Worm (Caenorhabditis elegans) whole organism, mixed stage, embryonic: ENCODE data around the gene F58G1.7.
A peak's percentile ranks its signal among the peaks of the same experiment; 100 is the strongest.

Experiments used
- M03D4.4 ChIP-seq: sonication (generic microtip); optimal IDR thresholded peaks from 2 replicates; lab custom pipeline; 2017; ENCODE audit warnings: mild to moderate bottlenecking, missing genetic modification characterization, missing compliant biosample characterization
- bed-3 ChIP-seq: fragments of 200-800 bp; sonication (Bioruptor generic); optimal IDR thresholded peaks from 3 replicates; lab custom pipeline; 2018; ENCODE audit warnings: mild to moderate bottlenecking, missing genetic modification characterization, moderate library complexity, missing compliant biosample characterization
- ceh-39 ChIP-seq: fragments of 150-350 bp; optimal IDR thresholded peaks from 2 replicates; lab custom pipeline; 2014; ENCODE audit warnings: missing biosample characterization, missing genetic modification characterization
- ceh-43 ChIP-seq: fragments of 200-800 bp; sonication (Bioruptor generic); optimal IDR thresholded peaks from 2 replicates; lab custom pipeline; 2018; ENCODE audit warnings: mild to moderate bottlenecking, missing genetic modification characterization, moderate library complexity, missing compliant biosample characterization
- ceh-83 ChIP-seq: fragments of 200-800 bp; sonication (Bioruptor generic); optimal IDR thresholded peaks from 2 replicates; lab custom pipeline; 2018; ENCODE audit warnings: mild to moderate bottlenecking, missing genetic modification characterization, missing compliant biosample characterization
- ces-1 ChIP-seq: fragments of 150-350 bp; optimal IDR thresholded peaks from 2 replicates; lab custom pipeline; 2014; ENCODE audit warnings: missing biosample characterization, missing genetic modification reagents, missing genetic modification characterization
- drap-1 ChIP-seq: fragments of 200-800 bp; sonication (Bioruptor generic); optimal IDR thresholded peaks from 3 replicates; lab custom pipeline; 2018; ENCODE audit warnings: mild to moderate bottlenecking, missing genetic modification characterization, missing compliant biosample characterization
- elt-1 ChIP-seq: sonication (generic microtip); optimal IDR thresholded peaks from 2 replicates; lab custom pipeline; 2017; ENCODE audit warnings: missing genetic modification characterization, mild to moderate bottlenecking, missing compliant biosample characterization, antibody characterized with exemption, moderate library complexity, borderline replicate concordance; ENCODE audit not compliant: insufficient read depth
- flh-1 ChIP-seq: fragments of 200-800 bp; sonication (Bioruptor generic); optimal IDR thresholded peaks from 2 replicates; lab custom pipeline; 2018; ENCODE audit warnings: mild to moderate bottlenecking, missing genetic modification characterization, moderate library complexity, missing compliant biosample characterization
- ham-2 ChIP-seq: fragments of 200-800 bp; sonication (Bioruptor generic); optimal IDR thresholded peaks from 2 replicates; lab custom pipeline; 2018; ENCODE audit warnings: mild to moderate bottlenecking, missing genetic modification characterization, missing compliant biosample characterization
- lin-13 ChIP-seq: fragments of 150-350 bp; optimal IDR thresholded peaks from 2 replicates; lab custom pipeline; 2014; ENCODE audit warnings: missing biosample characterization, missing genetic modification characterization
- lin-32 ChIP-seq: fragments of 200-800 bp; sonication (Bioruptor generic); optimal IDR thresholded peaks from 2 replicates; lab custom pipeline; 2018; ENCODE audit warnings: mild to moderate bottlenecking, missing genetic modification characterization, missing compliant biosample characterization
- lsy-2 ChIP-seq: fragments of 150-350 bp; optimal IDR thresholded peaks from 2 replicates; lab custom pipeline; 2014; ENCODE audit warnings: missing biosample characterization, missing genetic modification characterization
- mab-5 ChIP-seq: fragments of 150-350 bp; optimal IDR thresholded peaks from 2 replicates; lab custom pipeline; 2014; ENCODE audit warnings: missing biosample characterization, missing genetic modification characterization
- mep-1 ChIP-seq: fragments of 150-350 bp; optimal IDR thresholded peaks from 2 replicates; lab custom pipeline; 2017; ENCODE audit warnings: missing biosample characterization, missing genetic modification reagents, missing genetic modification characterization, inconsistent platforms
- nhr-12 ChIP-seq: fragments of 150-350 bp; optimal IDR thresholded peaks from 2 replicates; lab custom pipeline; 2014; ENCODE audit warnings: missing biosample characterization, missing genetic modification characterization
- nhr-2 ChIP-seq: fragments of 150-350 bp; optimal IDR thresholded peaks from 2 replicates; lab custom pipeline; 2014; ENCODE audit warnings: missing biosample characterization, missing genetic modification characterization
- nhr-237 ChIP-seq: fragments of 150-350 bp; optimal IDR thresholded peaks from 2 replicates; lab custom pipeline; 2014; ENCODE audit warnings: missing biosample characterization, missing genetic modification characterization
- nhr-28 ChIP-seq: fragments of 150-350 bp; optimal IDR thresholded peaks from 2 replicates; lab custom pipeline; 2014; ENCODE audit warnings: missing biosample characterization, missing genetic modification characterization
- pha-4 ChIP-seq: fragments of 150-350 bp; optimal IDR thresholded peaks from 2 replicates; lab custom pipeline; 2018; ENCODE audit warnings: missing biosample characterization, missing genetic modification reagents, missing genetic modification characterization
- sptf-1 ChIP-seq: sonication (generic microtip); optimal IDR thresholded peaks from 2 replicates; lab custom pipeline; 2017; ENCODE audit warnings: mild to moderate bottlenecking, missing genetic modification characterization, moderate library complexity, missing compliant biosample characterization
- tbx-8 ChIP-seq: fragments of 200-800 bp; sonication (Bioruptor generic); optimal IDR thresholded peaks from 2 replicates; lab custom pipeline; 2018; ENCODE audit warnings: mild to moderate bottlenecking, missing genetic modification characterization, moderate library complexity, missing compliant biosample characterization
- unc-120 ChIP-seq: sonication (generic microtip); optimal IDR thresholded peaks from 2 replicates; lab custom pipeline; 2017; ENCODE audit warnings: missing genetic modification characterization, missing compliant biosample characterization; ENCODE audit not compliant: poor library complexity, severe bottlenecking
- unc-62 ChIP-seq: fragments of 150-350 bp; optimal IDR thresholded peaks from 2 replicates; lab custom pipeline; 2014; ENCODE audit warnings: missing biosample characterization, missing genetic modification reagents, missing genetic modification characterization
- zip-8 ChIP-seq: fragments of 150-350 bp; optimal IDR thresholded peaks from 2 replicates; lab custom pipeline; 2014; ENCODE audit warnings: missing biosample characterization, missing genetic modification characterization

Gene F58G1.7

ce11 chrII:12928241-12928640 lies 19.8 kb downstream of the F58G1.7 start, which contains the start of gene F58G1.3:
Gene F58G1.3 (minus strand): TSS chrII:12928341.
- TF ChIP-seq M03D4.4 (tag; lab: Kevin White, UChicago) (no peak), flh-1 (no peak), tbx-8 (GFP tag; lab: Kevin White, UChicago) (no peak), bed-3 (GFP tag; lab: Kevin White, UChicago) (no peak)

- TF ChIP-seq ham-2 (GFP tag; lab: Kevin White, UChicago) (no peak), lin-32 (GFP tag; lab: Kevin White, UChicago) (no peak), bed-3 (GFP tag; lab: Kevin White, UChicago) (no peak), unc-62 (GFP tag; lab: Kevin White, UChicago) (no peak)
- TF ChIP-seq, all 35 proteins: peak for 0
Observed at ce11 chrII:12925551-12925950, 22.5 kb downstream of the F58G1.7 start, which contains the start of gene F58G1.8. Gene F58G1.8 (minus strand): TSS chrII:12925651.

ce11 chrII:12923225-12923624 lies 24.8 kb downstream of the F58G1.7 start:
- no peak for TF ChIP-seq drap-1 (GFP tag; lab: Kevin White, UChicago)
- TF ChIP-seq tbx-8 (GFP tag; lab: Kevin White, UChicago) = no peak
- TF ChIP-seq sptf-1 = no peak
- no peak for TF ChIP-seq bed-3 (GFP tag; lab: Kevin White, UChicago)
- no peak for TF ChIP-seq flh-1
- TF ChIP-seq lin-32 (GFP tag; lab: Kevin White, UChicago) = no peak
- TF ChIP-seq ceh-43 (GFP tag; lab: Kevin White, UChicago) = no peak
- TF ChIP-seq, all 35 proteins: peak for 0

ce11 chrII:12921478-12921877 lies 26.6 kb downstream of the F58G1.7 start:
- TF ChIP-seq lsy-2 (tag; lab: Kevin White, UChicago) = no peak
- TF ChIP-seq nhr-12 (tag; lab: Kevin White, UChicago) = no peak
- no peak for TF ChIP-seq tbx-8 (GFP tag; lab: Kevin White, UChicago)
- no peak for TF ChIP-seq elt-1 (tag; lab: Kevin White, UChicago)
- TF ChIP-seq ces-1 (GFP tag; lab: Kevin White, UChicago) = no peak
- no peak for TF ChIP-seq mab-5 (tag; lab: Kevin White, UChicago)
- no peak for TF ChIP-seq zip-8 (tag; lab: Kevin White, UChicago)
- no peak for TF ChIP-seq nhr-237 (tag; lab: Kevin White, UChicago)
- no peak for TF ChIP-seq ceh-43 (GFP tag; lab: Kevin White, UChicago)

ce11 chrII:12918960-12919553 lies 29.0 kb downstream of the F58G1.7 start, which contains the start of the genes F58G1.2 and wago-4:
Gene F58G1.2 (minus strand): TSS chrII:12919010.
Gene wago-4 (plus strand): TSS chrII:12919551.
- TF ChIP-seq mep-1 (peak; percentile 48), lin-13 (tag; lab: Kevin White, UChicago) (peak; percentile 68), M03D4.4 (tag; lab: Kevin White, UChicago) (no peak)

ce11 chrII:12914514-12915075 lies 33.5 kb downstream of the F58G1.7 start, which contains the start of gene F35C5.12:
Gene F35C5.12 (minus strand): TSS chrII:12914564.
- TF ChIP-seq unc-120 (tag; lab: Kevin White, UChicago) (peak; percentile 33), ceh-83 (GFP tag; lab: Kevin White, UChicago) (no peak), nhr-28 (tag; lab: Kevin White, UChicago) (no peak), nhr-2 (tag; lab: Kevin White, UChicago) (no peak), pha-4 (no peak)
- TF ChIP-seq, all 35 proteins: peak for 1

- TF ChIP-seq ceh-39 (tag; lab: Kevin White, UChicago) (no peak), drap-1 (GFP tag; lab: Kevin White, UChicago) (no peak)
Observed at ce11 chrII:12908779-12909178, 39.3 kb downstream of the F58G1.7 start, which contains the start of gene ddn-2. Gene ddn-2 (plus strand): TSS chrII:12909079.
